Worm (Caenorhabditis elegans) whole organism, midembryonic: Measurements from ENCODE around the gene Y7A5A.6.

Source experiments
- T22C8.4 ChIP-seq: fragments of 200-800 bp; sonication (Bioruptor generic); IDR thresholded peaks from 2 replicates; pipeline ENCODE4 v1.3.6; 2022; ENCODE audit warnings: missing genetic modification characterization, missing compliant biosample characterization
- cog-1 ChIP-seq: sonication (generic microtip); optimal IDR thresholded peaks from 2 replicates; lab custom pipeline; 2016; ENCODE audit warnings: missing genetic modification characterization, missing compliant biosample characterization
- flt-1 ChIP-seq: fragments of 200-800 bp; sonication (Bioruptor generic); IDR thresholded peaks from 2 replicates; pipeline ENCODE4 v1.3.6; 2022; ENCODE audit warnings: missing genetic modification characterization, missing compliant biosample characterization
- klf-2 ChIP-seq: fragments of 200-800 bp; sonication (Bioruptor generic); conservative IDR thresholded peaks from 2 replicates; pipeline ENCODE4 v1.3.6; 2022; ENCODE audit warnings: missing genetic modification reagents, missing genetic modification characterization, missing compliant biosample characterization
- med-1 ChIP-seq: sonication (generic microtip); optimal IDR thresholded peaks from 2 replicates; lab custom pipeline; 2017; ENCODE audit warnings: missing genetic modification characterization, mild to moderate bottlenecking, missing compliant biosample characterization, antibody characterized with exemption, missing genetic modification reagents; ENCODE audit not compliant: insufficient read depth
- ref-1 ChIP-seq: fragments of 200-800 bp; sonication (Bioruptor generic); conservative IDR thresholded peaks from 2 replicates; pipeline ENCODE4 v1.3.6; 2022; ENCODE audit warnings: missing genetic modification reagents, missing genetic modification characterization, missing compliant biosample characterization
- tab-1 ChIP-seq: fragments of 200-800 bp; sonication (Bioruptor generic); IDR thresholded peaks from 2 replicates; pipeline ENCODE4 v1.3.6; 2022; ENCODE audit warnings: missing genetic modification characterization, missing compliant biosample characterization
- ztf-23 ChIP-seq: fragments of 200-800 bp; sonication (Bioruptor generic); IDR thresholded peaks from 2 replicates; pipeline ENCODE4 v1.3.6; 2022; ENCODE audit warnings: missing genetic modification reagents, missing genetic modification characterization, missing compliant biosample characterization
- ztf-29 ChIP-seq: fragments of 200-800 bp; sonication (Bioruptor generic); IDR thresholded peaks from 2 replicates; pipeline ENCODE4 v1.3.6; 2022; ENCODE audit warnings: missing genetic modification reagents, missing genetic modification characterization, missing compliant biosample characterization

The Y7A5A.6 gene

ce11 chrX:15766147-15766546, 33.3 kb downstream of the Y7A5A.6 start, which contains the start of gene bus-17:
bus-17 (minus strand) TSS chrX:15766354.
- no peak for TF ChIP-seq T22C8.4 (GFP tag; lab: Robert Waterston, UW)
- no peak for TF ChIP-seq med-1 (GFP tag; lab: Kevin White, UChicago)
- no peak for TF ChIP-seq ref-1 (GFP tag; lab: Robert Waterston, UW)
- TF ChIP-seq klf-2 (GFP tag; lab: Robert Waterston, UW) = no peak
- no peak for TF ChIP-seq ztf-29 (GFP tag; lab: Robert Waterston, UW)
- TF ChIP-seq tab-1 (GFP tag; lab: Robert Waterston, UW) = no peak
- no peak for TF ChIP-seq cog-1 (tag; lab: Kevin White, UChicago)
- no peak for TF ChIP-seq flt-1 (GFP tag; lab: Robert Waterston, UW)
- no peak for TF ChIP-seq ztf-23

DNA sequence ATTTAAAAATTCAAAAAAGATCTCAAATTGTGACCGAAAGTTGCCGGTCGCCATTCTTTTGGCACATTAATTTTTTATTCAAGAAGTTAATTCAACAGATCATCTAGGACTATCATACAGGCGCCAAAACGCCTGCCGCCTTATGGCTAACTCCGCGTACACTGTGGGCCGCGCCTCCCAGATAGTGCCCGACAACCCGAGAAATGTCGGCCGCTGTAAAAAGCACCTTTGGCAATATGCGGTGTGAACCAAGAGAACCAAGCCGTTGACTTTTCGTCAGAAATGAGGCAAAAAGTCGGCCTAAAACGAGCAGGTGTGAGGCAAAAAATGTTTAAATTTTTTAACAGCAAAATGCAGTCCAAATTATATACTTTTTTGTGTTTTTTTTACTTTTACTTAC, 40.3 kb downstream of the Y7A5A.6 start:
- no peak for TF ChIP-seq cog-1 (tag; lab: Kevin White, UChicago)
- no peak for TF ChIP-seq ztf-29 (GFP tag; lab: Robert Waterston, UW)
- no peak for TF ChIP-seq ref-1 (GFP tag; lab: Robert Waterston, UW)
- TF ChIP-seq ztf-23 = no peak
- TF ChIP-seq flt-1 (GFP tag; lab: Robert Waterston, UW) = no peak
- no peak for TF ChIP-seq T22C8.4 (GFP tag; lab: Robert Waterston, UW)
- TF ChIP-seq med-1 (GFP tag; lab: Kevin White, UChicago) = no peak
- no peak for TF ChIP-seq tab-1 (GFP tag; lab: Robert Waterston, UW)
- no peak for TF ChIP-seq klf-2 (GFP tag; lab: Robert Waterston, UW)

DNA sequence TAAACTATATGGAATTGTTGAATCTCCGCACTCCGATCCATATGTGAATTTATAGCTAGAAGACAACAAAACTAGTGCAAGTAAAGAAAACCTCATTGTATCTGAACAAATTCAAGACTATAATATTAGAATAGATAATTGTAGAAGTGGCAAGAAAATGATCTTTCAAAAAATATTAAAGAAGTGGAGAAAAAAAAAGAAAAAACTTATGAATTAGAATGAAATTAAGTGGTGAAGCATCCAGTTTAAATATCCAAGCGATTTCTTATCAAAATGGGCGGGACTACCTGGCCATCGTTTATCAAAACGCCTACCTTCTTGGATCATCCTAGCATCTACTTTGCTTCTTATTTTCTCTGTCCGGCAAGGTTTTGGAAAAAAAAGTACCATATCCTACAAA, 42.3 kb downstream of the Y7A5A.6 start, which contains the start of gene wrt-4:
TSS of gene wrt-4 (minus strand) at position 101 of the 400 bp plus-strand sequence.
- TF ChIP-seq flt-1 (GFP tag; lab: Robert Waterston, UW) = no peak
- TF ChIP-seq ztf-29 (GFP tag; lab: Robert Waterston, UW) = no peak
- TF ChIP-seq T22C8.4 (GFP tag; lab: Robert Waterston, UW) = no peak
- no peak for TF ChIP-seq klf-2 (GFP tag; lab: Robert Waterston, UW)

DNA sequence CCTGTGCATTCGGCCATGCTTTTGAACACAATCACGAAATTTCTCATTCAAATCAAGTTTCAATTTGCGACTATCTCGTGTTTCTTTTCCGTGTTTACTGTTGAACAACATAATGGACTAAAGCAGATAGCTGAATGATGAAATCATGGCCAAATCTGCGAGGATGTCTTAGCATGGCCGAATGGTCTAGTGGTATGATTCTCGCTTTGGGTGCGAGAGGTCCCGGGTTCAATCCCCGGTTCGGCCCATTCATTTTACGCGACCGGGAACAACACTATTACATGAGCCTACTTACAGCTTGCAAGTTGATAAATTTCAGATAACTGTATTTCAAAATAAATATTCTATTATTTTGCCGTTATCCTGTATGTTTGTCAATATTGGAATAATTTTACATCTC, 48.2 kb downstream of the Y7A5A.6 start:
- TF ChIP-seq ztf-23 (no peak), klf-2 (GFP tag; lab: Robert Waterston, UW) (no peak), flt-1 (GFP tag; lab: Robert Waterston, UW) (no peak), T22C8.4 (GFP tag; lab: Robert Waterston, UW) (no peak), ref-1 (GFP tag; lab: Robert Waterston, UW) (no peak), med-1 (GFP tag; lab: Kevin White, UChicago) (no peak), ztf-29 (GFP tag; lab: Robert Waterston, UW) (no peak), cog-1 (tag; lab: Kevin White, UChicago) (no peak), tab-1 (GFP tag; lab: Robert Waterston, UW) (no peak)
